Fruit fly (Drosophila melanogaster) whole organism, wandering third instar larva: ENCODE results near the gene Cpr67Fa1.

Experiments
- Abd-B ChIP-seq: fragments of >200 bp; optimal IDR thresholded peaks from 2 replicates; lab custom pipeline; 2017; ENCODE audit warnings: missing biosample characterization, missing genetic modification characterization
- CG32264 ChIP-seq: fragments of 200-800 bp; sonication (Bioruptor generic); optimal IDR thresholded peaks from 2 replicates; lab custom pipeline; 2016; ENCODE audit warnings: missing biosample characterization, missing genetic modification characterization
- CrebA ChIP-seq: fragments of 200-800 bp; sonication (Bioruptor generic); optimal IDR thresholded peaks from 2 replicates; lab custom pipeline; 2016; ENCODE audit warnings: missing biosample characterization, mild to moderate bottlenecking, missing genetic modification characterization, borderline replicate concordance
- Dfd ChIP-seq: fragments of >200 bp; optimal IDR thresholded peaks from 2 replicates; lab custom pipeline; 2017; ENCODE audit warnings: missing biosample characterization, missing genetic modification characterization
- Dif ChIP-seq: fragments of 200-275, 200-300 bp; sonication (Bioruptor generic); optimal IDR thresholded peaks from 2 replicates; lab custom pipeline; 2018; ENCODE audit warnings: missing biosample characterization, missing genetic modification characterization; ENCODE audit not compliant: partially characterized antibody
- GATAd ChIP-seq: sonication (Bioruptor generic); optimal IDR thresholded peaks from 2 replicates; lab custom pipeline; 2016; ENCODE audit warnings: missing biosample characterization, missing genetic modification characterization
- HLH106 ChIP-seq: fragments of 200-800 bp; optimal IDR thresholded peaks from 3 replicates; lab custom pipeline; 2019; ENCODE audit warnings: missing biosample characterization, mild to moderate bottlenecking, missing genetic modification characterization, moderate library complexity
- Hr78 ChIP-seq: fragments of >200 bp; optimal IDR thresholded peaks from 2 replicates; lab custom pipeline; 2017; ENCODE audit warnings: missing biosample characterization, missing genetic modification characterization
- Hr83 ChIP-seq: fragments of 200-300 bp; sonication (Bioruptor generic); optimal IDR thresholded peaks from 2 replicates; lab custom pipeline; 2016; ENCODE audit warnings: missing biosample characterization, mild to moderate bottlenecking, missing genetic modification characterization, moderate library complexity; ENCODE audit not compliant: poor library complexity, severe bottlenecking
- Jra ChIP-seq: sonication (Bioruptor generic); optimal IDR thresholded peaks from 2 replicates; lab custom pipeline; 2016; ENCODE audit warnings: missing biosample characterization, missing genetic modification characterization
- Myc ChIP-seq: fragments of >200 bp; optimal IDR thresholded peaks from 2 replicates; lab custom pipeline; 2017
- N ChIP-seq: fragments of >200 bp; optimal IDR thresholded peaks from 2 replicates; lab custom pipeline; 2018; ENCODE audit warnings: missing biosample characterization, missing external identifiers, missing genetic modification characterization
- OdsH ChIP-seq: fragments of 200-800 bp; sonication (Bioruptor generic); optimal IDR thresholded peaks from 2 replicates; lab custom pipeline; 2016; ENCODE audit warnings: missing biosample characterization, mild to moderate bottlenecking, missing genetic modification characterization
- Rel ChIP-seq, 2 experiments: fragments of 200-800 bp; sonication (Bioruptor generic) in 1 of 2; optimal IDR thresholded peaks; 2 replicates in 1 of 2; 3 replicates in 1 of 2; lab custom pipeline; 2016 to 2019; ENCODE audit warnings: mild to moderate bottlenecking in 2 of 2, missing biosample characterization in 2 of 2, missing genetic modification characterization in 2 of 2, moderate library complexity in 1 of 2
- Sp1 ChIP-seq: fragments of 200-800 bp; sonication (Bioruptor generic); optimal IDR thresholded peaks from 3 replicates; lab custom pipeline; 2019; ENCODE audit warnings: missing biosample characterization, mild to moderate bottlenecking, missing genetic modification characterization, moderate library complexity
- Vsx2 ChIP-seq: fragments of 200-300, 225-300 bp; sonication (Bioruptor generic); optimal IDR thresholded peaks from 2 replicates; lab custom pipeline; 2018; ENCODE audit warnings: missing biosample characterization, missing genetic modification characterization; ENCODE audit not compliant: partially characterized antibody
- br ChIP-seq: fragments of 200-800 bp; sonication (Bioruptor generic); optimal IDR thresholded peaks from 2 replicates; lab custom pipeline; 2016; ENCODE audit warnings: missing biosample characterization, missing genetic modification characterization
- dmrt93B ChIP-seq: fragments of 200-800 bp; sonication (Bioruptor generic); optimal IDR thresholded peaks from 2 replicates; lab custom pipeline; 2018; ENCODE audit warnings: missing biosample characterization, mild to moderate bottlenecking, missing genetic modification characterization
- dsf ChIP-seq: sonication (Bioruptor generic); optimal IDR thresholded peaks from 2 replicates; lab custom pipeline; 2016; ENCODE audit warnings: missing biosample characterization, missing genetic modification characterization, borderline replicate concordance
- foxo ChIP-seq, 2 experiments: fragments of 200-800 bp; sonication (Bioruptor generic); optimal IDR thresholded peaks; 2 replicates in 1 of 2; 3 replicates in 1 of 2; lab custom pipeline; 2016 to 2017; ENCODE audit warnings: missing biosample characterization in 2 of 2, missing genetic modification characterization in 2 of 2
- fru ChIP-seq: fragments of 200-800 bp; sonication (Bioruptor generic); optimal IDR thresholded peaks from 3 replicates; lab custom pipeline; 2016; ENCODE audit warnings: missing biosample characterization, mild to moderate bottlenecking, missing genetic modification characterization
- h ChIP-seq: fragments of 200-800 bp; sonication (Bioruptor generic); optimal IDR thresholded peaks from 3 replicates; lab custom pipeline; 2016; ENCODE audit warnings: missing biosample characterization, mild to moderate bottlenecking, missing genetic modification characterization
- jim ChIP-seq: fragments of 175-275, 200-325 bp; sonication (Bioruptor generic); optimal IDR thresholded peaks from 2 replicates; lab custom pipeline; 2016; ENCODE audit warnings: missing biosample characterization, mild to moderate bottlenecking, missing genetic modification characterization
- lola ChIP-seq: fragments of >200 bp; optimal IDR thresholded peaks from 2 replicates; lab custom pipeline; 2017; ENCODE audit warnings: missing biosample characterization, missing genetic modification characterization
- rgr ChIP-seq: fragments of 200-800 bp; sonication (Bioruptor generic); optimal IDR thresholded peaks from 3 replicates; lab custom pipeline; 2016; ENCODE audit warnings: missing biosample characterization, mild to moderate bottlenecking, missing genetic modification characterization
- sage ChIP-seq: fragments of 200-800 bp; sonication (Bioruptor generic); optimal IDR thresholded peaks from 2 replicates; lab custom pipeline; 2016; ENCODE audit warnings: missing biosample characterization, mild to moderate bottlenecking, missing genetic modification characterization
- sv ChIP-seq: fragments of 200-800 bp; sonication (Bioruptor generic); optimal IDR thresholded peaks from 3 replicates; lab custom pipeline; 2016; ENCODE audit warnings: missing biosample characterization, missing genetic modification characterization
- tai ChIP-seq: sonication (Bioruptor generic); optimal IDR thresholded peaks from 2 replicates; lab custom pipeline; 2016; ENCODE audit warnings: missing biosample characterization, missing genetic modification characterization

Gene Cpr67Fa1

dm6 chr3L:10869144-10869543, 20.6 kb upstream of the Cpr67Fa1 start:
- no peak for TF ChIP-seq sv (GFP tag; lab: Kevin White, UChicago)

DNA sequence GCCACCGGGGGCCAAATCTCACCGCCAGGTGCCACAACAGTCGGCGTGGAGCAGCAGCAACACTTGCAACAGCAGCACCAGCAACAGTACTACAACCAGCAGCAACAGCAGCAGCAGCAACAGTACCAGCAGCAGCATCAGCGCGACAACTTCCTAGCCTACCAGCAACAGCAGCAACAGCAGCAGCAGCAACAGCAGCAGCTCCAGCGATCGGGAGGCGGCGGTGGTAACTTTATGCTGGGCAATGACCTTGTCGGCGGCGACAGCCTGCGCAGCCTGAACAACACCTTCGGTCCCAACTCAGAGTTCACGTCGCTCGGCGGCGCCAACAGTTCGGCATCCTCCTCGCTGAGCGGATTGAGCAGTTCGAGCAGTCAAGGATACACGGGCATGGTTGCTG, 19.7 kb upstream of the Cpr67Fa1 start:
- TF ChIP-seq Sp1 (GFP tag; lab: Kevin White, UChicago) (no peak), Dfd (GFP tag; lab: Kevin White, UChicago) (peak; percentile 88)
- TF ChIP-seq, all 38 proteins: peak for 1

DNA sequence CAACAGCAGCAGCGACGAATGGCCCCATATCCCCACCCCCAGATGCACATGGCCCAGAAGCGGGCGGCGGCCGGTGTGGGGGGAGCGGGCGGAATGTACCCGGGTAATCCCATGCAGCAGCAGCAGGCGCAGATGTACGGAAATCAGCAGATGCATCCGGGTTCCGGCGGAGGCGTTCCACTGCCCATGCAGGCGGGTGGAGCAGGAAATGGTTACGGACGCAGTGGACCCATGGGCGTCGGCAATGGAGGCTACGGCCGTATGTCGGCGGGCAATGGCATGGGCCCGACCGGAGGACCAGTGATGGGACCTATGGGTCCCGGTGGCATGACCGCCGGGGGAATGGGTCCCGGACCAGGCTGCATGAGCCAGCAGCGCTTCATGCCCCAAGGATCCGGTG, 18.3 kb upstream of the Cpr67Fa1 start:
- peak; percentile 81 for TF ChIP-seq Dfd (GFP tag; lab: Kevin White, UChicago)
- TF ChIP-seq dmrt93B (GFP tag; lab: Kevin White, UChicago), result no peak

DNA sequence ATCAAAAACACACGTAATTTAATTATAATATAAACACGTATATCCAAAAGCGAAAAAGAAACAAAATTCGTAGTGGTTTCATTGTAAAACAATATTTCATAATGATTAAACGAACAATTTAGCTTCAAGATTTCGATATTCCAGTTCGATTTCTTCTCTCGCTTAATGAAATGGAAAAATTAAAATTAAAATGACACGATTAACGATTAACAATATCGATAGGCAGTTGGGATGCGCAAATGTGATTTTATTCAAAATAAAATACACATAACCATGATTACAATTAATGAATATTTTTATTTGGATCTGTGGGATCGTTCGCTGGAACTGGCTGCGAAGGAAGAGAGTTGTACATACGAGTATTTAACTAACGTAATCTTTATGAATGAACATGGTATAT, 13.8 kb upstream of the Cpr67Fa1 start:
- no peak for TF ChIP-seq lola (GFP tag; lab: Kevin White, UChicago)
- TF ChIP-seq OdsH, result no peak
- no peak for TF ChIP-seq Abd-B (GFP tag; lab: Kevin White, UChicago)
- TF ChIP-seq Hr83, result no peak
- TF ChIP-seq GATAd (GFP tag; lab: Kevin White, UChicago), result no peak
- no peak for TF ChIP-seq br (GFP tag; lab: Kevin White, UChicago)
- no peak for TF ChIP-seq HLH106 (tag; lab: Kevin White, UChicago)
- no peak for TF ChIP-seq dsf (GFP tag; lab: Kevin White, UChicago)
- no peak for TF ChIP-seq CG32264 (GFP tag; lab: Kevin White, UChicago)
- no peak for TF ChIP-seq Myc (lab: Kevin White, UChicago)
- TF ChIP-seq Vsx2 (GFP tag; lab: Kevin White, UChicago), result no peak
- no peak for TF ChIP-seq rgr (GFP tag; lab: Kevin White, UChicago)
- no peak for TF ChIP-seq Dfd (GFP tag; lab: Kevin White, UChicago)
- no peak for TF ChIP-seq sage (GFP tag; lab: Kevin White, UChicago)
- no peak for TF ChIP-seq Dif (GFP tag; lab: Kevin White, UChicago)

dm6 chr3L:10878842-10879241, 10.9 kb upstream of the Cpr67Fa1 start, which contains the start of the genes CG6418 and Blos4:
TSS of gene CG6418 (minus strand) at chr3L:10879037.
TSS of gene Blos4 (plus strand) at chr3L:10879085.
- TF ChIP-seq tai (GFP tag; lab: Kevin White, UChicago) (no peak), rgr (GFP tag; lab: Kevin White, UChicago) (peak; percentile 91), Rel (GFP tag; optimal IDR thresholded peaks at IDR 0.05; lab: Kevin White, UChicago) (no peak), Rel (tag; optimal IDR thresholded peaks at IDR 0.05; lab: Kevin White, UChicago) (peak; percentile 17), Vsx2 (GFP tag; lab: Kevin White, UChicago) (peak; percentile 93)

DNA sequence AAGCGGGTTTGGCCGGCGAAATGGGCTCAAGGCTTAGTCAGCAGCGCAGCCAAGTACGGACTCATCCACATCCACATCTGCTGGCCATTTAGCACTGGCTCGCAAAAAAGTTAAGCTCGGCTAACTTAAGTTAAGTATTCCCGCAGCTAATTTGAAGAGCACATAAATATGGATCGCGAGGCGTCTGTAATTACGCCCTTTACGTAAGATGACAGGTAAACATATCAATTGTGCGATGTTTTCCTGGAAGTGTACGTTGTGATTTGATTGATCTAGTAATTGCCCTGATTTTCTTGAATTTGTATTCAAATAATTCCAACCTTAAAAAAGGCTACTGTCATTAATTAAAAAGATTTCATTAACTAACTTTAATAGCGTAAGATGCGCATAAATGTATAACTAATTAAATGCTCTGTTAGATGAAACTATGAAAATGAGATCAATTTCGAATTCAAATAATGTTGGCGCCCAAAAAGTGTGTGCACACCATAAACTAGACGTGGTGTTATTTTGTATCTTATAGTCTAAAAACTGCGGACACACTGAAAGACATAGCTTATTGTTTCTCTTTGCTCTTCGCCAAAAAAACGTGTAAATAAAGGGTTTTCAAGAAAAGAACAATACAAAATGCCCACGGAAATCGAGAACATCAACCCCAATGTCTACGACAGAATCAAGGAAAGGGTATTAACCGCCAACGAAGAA, 7.3 kb upstream of the Cpr67Fa1 start, which contains the start of the genes CG6409 and galla-2:
Gene CG6409 (minus strand): TSS at position 51 of the 705 bp plus-strand sequence.
Gene galla-2 (plus strand): TSS at position 555 of the 705 bp plus-strand sequence.
- TF ChIP-seq GATAd (GFP tag; lab: Kevin White, UChicago) (no peak), Hr83 (no peak), h (no peak), foxo (GFP tag; optimal IDR thresholded peaks at IDR 0.05; lab: Kevin White, UChicago) (no peak), OdsH (no peak), jim (GFP tag; lab: Kevin White, UChicago) (no peak), CrebA (GFP tag; lab: Kevin White, UChicago) (no peak), N (GFP tag; lab: Kevin White, UChicago) (no peak), Jra (GFP tag; lab: Kevin White, UChicago) (no peak), fru (GFP tag; lab: Kevin White, UChicago) (no peak), dsf (GFP tag; lab: Kevin White, UChicago) (no peak), Hr78 (GFP tag; lab: Kevin White, UChicago) (no peak), Rel (GFP tag; optimal IDR thresholded peaks at IDR 0.05; lab: Kevin White, UChicago) (no peak), Rel (tag; optimal IDR thresholded peaks at IDR 0.05; lab: Kevin White, UChicago) (no peak)
